Worm (Caenorhabditis elegans) whole organism, L4 larva: ENCODE results near the gene nhr-186.

Experiments
- D1046.2 ChIP-seq: fragments of 200-800 bp; sonication (Bioruptor generic); IDR thresholded peaks from 2 replicates; pipeline ENCODE4 v1.3.6; 2022; ENCODE audit warnings: missing genetic modification characterization, missing compliant biosample characterization
- T20F7.1 ChIP-seq: fragments of 200-800 bp; sonication (Bioruptor generic); optimal IDR thresholded peaks from 2 replicates; lab custom pipeline; 2018; ENCODE audit warnings: mild to moderate bottlenecking, missing genetic modification characterization, missing compliant biosample characterization
- T26A8.4 ChIP-seq: fragments of 200-800 bp; sonication (Bioruptor generic); IDR thresholded peaks from 2 replicates; pipeline ENCODE4 v1.3.6; 2022; ENCODE audit warnings: missing genetic modification characterization, missing compliant biosample characterization
- aly-2 ChIP-seq: sonication (generic microtip); optimal IDR thresholded peaks from 2 replicates; lab custom pipeline; 2018; ENCODE audit warnings: missing biosample characterization, missing genetic modification characterization
- ceh-82 ChIP-seq: sonication (generic microtip); optimal IDR thresholded peaks from 2 replicates; lab custom pipeline; 2017; ENCODE audit warnings: missing biosample characterization, missing genetic modification characterization
- daf-12 ChIP-seq: fragments of 150-350 bp; optimal IDR thresholded peaks from 2 replicates; lab custom pipeline; 2014; ENCODE audit warnings: missing biosample characterization, missing genetic modification reagents, missing genetic modification characterization
- daf-16 ChIP-seq, 3 experiments: sonication (generic microtip); optimal IDR thresholded peaks; 2 replicates each; lab custom pipeline; 2016 to 2017; ENCODE audit warnings: missing genetic modification characterization in 3 of 3, missing genetic modification reagents in 3 of 3, mild to moderate bottlenecking in 2 of 3, missing compliant biosample characterization in 2 of 3, missing biosample characterization in 1 of 3, moderate library complexity in 1 of 3
- daf-8 ChIP-seq: fragments of 200-800 bp; sonication (Bioruptor generic); IDR thresholded peaks from 2 replicates; pipeline ENCODE4 v1.3.6; 2022; ENCODE audit warnings: missing genetic modification characterization, missing compliant biosample characterization
- dmd-6 ChIP-seq: fragments of 200-800 bp; sonication (Bioruptor generic); IDR thresholded peaks from 2 replicates; pipeline ENCODE4 v1.3.6; 2022; ENCODE audit warnings: missing genetic modification reagents, missing genetic modification characterization, missing compliant biosample characterization
- dmd-8 ChIP-seq: fragments of 200-800 bp; sonication (Bioruptor generic); IDR thresholded peaks from 2 replicates; pipeline ENCODE4 v1.3.6; 2022; ENCODE audit warnings: missing genetic modification characterization, missing compliant biosample characterization
- duxl-1 ChIP-seq: sonication (generic microtip); optimal IDR thresholded peaks from 2 replicates; lab custom pipeline; 2016; ENCODE audit warnings: mild to moderate bottlenecking, missing genetic modification characterization, moderate library complexity, missing compliant biosample characterization; ENCODE audit not compliant: poor library complexity
- egl-43 ChIP-seq: fragments of 200-800 bp; sonication (Bioruptor generic); IDR thresholded peaks from 2 replicates; pipeline ENCODE4 v1.3.6; 2022; ENCODE audit warnings: missing genetic modification reagents, missing genetic modification characterization, missing compliant biosample characterization
- gei-8 ChIP-seq: fragments of 200-800 bp; sonication (Bioruptor generic); optimal IDR thresholded peaks from 2 replicates; lab custom pipeline; 2018; ENCODE audit warnings: mild to moderate bottlenecking, missing genetic modification characterization, missing compliant biosample characterization
- hlh-11 ChIP-seq: fragments of 200-800 bp; sonication (Bioruptor generic); optimal IDR thresholded peaks from 2 replicates; lab custom pipeline; 2018; ENCODE audit warnings: mild to moderate bottlenecking, missing genetic modification characterization, missing compliant biosample characterization
- jun-1 ChIP-seq: fragments of 150-350 bp; optimal IDR thresholded peaks from 2 replicates; lab custom pipeline; 2014; ENCODE audit warnings: missing biosample characterization, missing genetic modification reagents, missing genetic modification characterization
- lin-1 ChIP-seq: fragments of 200-800 bp; sonication (Bioruptor generic); IDR thresholded peaks from 2 replicates; pipeline ENCODE4 v1.3.6; 2022; ENCODE audit warnings: missing genetic modification reagents, missing genetic modification characterization, missing compliant biosample characterization
- lir-3 ChIP-seq: sonication (generic microtip); optimal IDR thresholded peaks from 2 replicates; lab custom pipeline; 2016; ENCODE audit warnings: mild to moderate bottlenecking, missing genetic modification characterization, missing compliant biosample characterization
- lsy-2 ChIP-seq, 2 experiments: fragments of 150-350 bp in 1 of 2; sonication (generic microtip) in 1 of 2; optimal IDR thresholded peaks; 2 replicates each; lab custom pipeline; 2014 to 2017; ENCODE audit warnings: missing biosample characterization in 2 of 2, missing genetic modification characterization in 2 of 2
- mdt-29 ChIP-seq: fragments of 200-800 bp; sonication (Bioruptor generic); IDR thresholded peaks from 2 replicates; pipeline ENCODE4 v1.3.6; 2022; ENCODE audit warnings: missing genetic modification reagents, missing genetic modification characterization, missing compliant biosample characterization
- mxl-2 ChIP-seq: fragments of 200-800 bp; sonication (Bioruptor generic); conservative IDR thresholded peaks from 2 replicates; pipeline ENCODE4 v1.3.6; 2022; ENCODE audit warnings: missing genetic modification reagents, missing genetic modification characterization, missing compliant biosample characterization
- mxl-3 ChIP-seq: fragments of 200-800 bp; sonication (Bioruptor generic); optimal IDR thresholded peaks from 2 replicates; lab custom pipeline; 2018; ENCODE audit warnings: mild to moderate bottlenecking, missing genetic modification characterization, missing compliant biosample characterization
- nhr-102 ChIP-seq: sonication (generic microtip); optimal IDR thresholded peaks from 2 replicates; lab custom pipeline; 2016; ENCODE audit warnings: mild to moderate bottlenecking, missing genetic modification characterization, moderate library complexity, missing compliant biosample characterization
- nhr-28 ChIP-seq: fragments of 150-350 bp; optimal IDR thresholded peaks from 2 replicates; lab custom pipeline; 2014; ENCODE audit warnings: missing biosample characterization, missing genetic modification characterization
- nhr-76 ChIP-seq: fragments of 150-350 bp; optimal IDR thresholded peaks from 2 replicates; lab custom pipeline; 2014; ENCODE audit warnings: missing biosample characterization, missing genetic modification characterization
- nhr-77 ChIP-seq: fragments of 150-350 bp; optimal IDR thresholded peaks from 2 replicates; lab custom pipeline; 2014; ENCODE audit warnings: missing biosample characterization, missing genetic modification characterization
- pqm-1 ChIP-seq: sonication (generic microtip); optimal IDR thresholded peaks from 2 replicates; lab custom pipeline; 2017; ENCODE audit warnings: missing biosample characterization, missing genetic modification characterization
- spr-1 ChIP-seq: sonication (generic microtip); optimal IDR thresholded peaks from 2 replicates; lab custom pipeline; 2016; ENCODE audit warnings: mild to moderate bottlenecking, missing genetic modification characterization, missing compliant biosample characterization
- unc-62 ChIP-seq, 3 experiments: fragments of 150-350 bp in 1 of 3; sonication (generic microtip); optimal IDR thresholded peaks in 2 of 3; peaks in 1 of 3; 1 replicate in 1 of 3; 2 replicates in 2 of 3; lab custom pipeline; 2014 to 2017; ENCODE audit warnings: missing biosample characterization in 3 of 3, missing genetic modification characterization in 3 of 3, missing genetic modification reagents in 3 of 3, missing genotype in 1 of 3
- vab-7 ChIP-seq: fragments of 200-800 bp; sonication (Bioruptor generic); IDR thresholded peaks from 2 replicates; pipeline ENCODE4 v1.3.6; 2022; ENCODE audit warnings: missing genetic modification reagents, missing genetic modification characterization, missing compliant biosample characterization
- zfp-2 ChIP-seq: sonication (generic microtip); optimal IDR thresholded peaks from 2 replicates; lab custom pipeline; 2016; ENCODE audit warnings: mild to moderate bottlenecking, missing genetic modification characterization, missing compliant biosample characterization
- ztf-11 ChIP-seq: fragments of 150-350 bp; optimal IDR thresholded peaks from 2 replicates; lab custom pipeline; 2014; ENCODE audit warnings: missing biosample characterization, missing genetic modification characterization
- ztf-7 ChIP-seq: fragments of 150-350 bp; optimal IDR thresholded peaks from 2 replicates; lab custom pipeline; 2014; ENCODE audit warnings: missing biosample characterization, missing genetic modification characterization

nhr-186 gene

ce11 chrV:3847268-3847667 is 7.5 kb downstream of the nhr-186 start, which contains the start of gene nhr-185:
Gene nhr-185, minus strand, starts transcription at chrV:3847368.
- no peak for TF ChIP-seq ztf-11 (tag; lab: Kevin White, UChicago)
- no peak for TF ChIP-seq lir-3 (tag; lab: Kevin White, UChicago)
- TF ChIP-seq unc-62 (GFP tag; optimal IDR thresholded peaks at IDR 0.05 in 1 of 2; lab: Kevin White, UChicago), result peak in 1 of 2 experiments; percentile 80
- no peak for TF ChIP-seq unc-62 (tag; optimal IDR thresholded peaks at IDR 0.05; lab: Kevin White, UChicago)

ce11 chrV:3843926-3844325 is 10.8 kb downstream of the nhr-186 start, which contains the start of gene ugt-32:
Gene ugt-32, minus strand, starts transcription at chrV:3844007.
- TF ChIP-seq nhr-76 (no peak), T26A8.4 (GFP tag; lab: Robert Waterston, UW) (no peak), nhr-28 (tag; lab: Kevin White, UChicago) (peak; percentile 78), egl-43 (GFP tag; lab: Robert Waterston, UW) (no peak), aly-2 (no peak), D1046.2 (GFP tag; lab: Robert Waterston, UW) (no peak), nhr-77 (no peak), pqm-1 (tag; lab: Kevin White, UChicago) (peak; percentile 45)
- TF ChIP-seq, all 104 proteins: peak for 2

ce11 chrV:3841462-3841861 is 13.3 kb downstream of the nhr-186 start:
- peak; percentile 18 for TF ChIP-seq pqm-1 (tag; lab: Kevin White, UChicago)
- peak; percentile 70 for TF ChIP-seq duxl-1 (tag; lab: Kevin White, UChicago)
- TF ChIP-seq hlh-11 (tag; lab: Kevin White, UChicago), result no peak
- TF ChIP-seq mxl-3 (GFP tag; lab: Kevin White, UChicago), result no peak
- TF ChIP-seq dmd-8 (GFP tag; lab: Robert Waterston, UW), result no peak
- no peak for TF ChIP-seq mxl-2 (GFP tag; lab: Robert Waterston, UW)
- no peak for TF ChIP-seq gei-8 (GFP tag; lab: Kevin White, UChicago)
- peak; percentile 63 for TF ChIP-seq dmd-6 (GFP tag; lab: Robert Waterston, UW)
- peak; percentile 60 for TF ChIP-seq nhr-102 (tag; lab: Kevin White, UChicago)

ce11 chrV:3832661-3833060 is 22.1 kb downstream of the nhr-186 start:
- no peak for TF ChIP-seq jun-1
- no peak for TF ChIP-seq lin-1 (GFP tag; lab: Robert Waterston, UW)
- TF ChIP-seq duxl-1 (tag; lab: Kevin White, UChicago), result no peak
- TF ChIP-seq lsy-2 (tag; optimal IDR thresholded peaks at IDR 0.05; lab: Kevin White, UChicago), result no peak
- no peak for TF ChIP-seq ztf-7 (tag; lab: Kevin White, UChicago)
- TF ChIP-seq daf-12 (tag; lab: Kevin White, UChicago), result no peak
- no peak for TF ChIP-seq aly-2
- TF ChIP-seq mdt-29, result no peak
- TF ChIP-seq T20F7.1, result no peak
- no peak for TF ChIP-seq vab-7 (GFP tag; lab: Robert Waterston, UW)
- TF ChIP-seq ceh-82, result no peak
- TF ChIP-seq zfp-2 (tag; lab: Kevin White, UChicago), result no peak
- TF ChIP-seq gei-8 (GFP tag; lab: Kevin White, UChicago), result no peak
- TF ChIP-seq dmd-8 (GFP tag; lab: Robert Waterston, UW), result no peak
- TF ChIP-seq daf-8 (GFP tag; lab: Robert Waterston, UW), result no peak
- no peak for TF ChIP-seq daf-16 (GFP tag; optimal IDR thresholded peaks at IDR 0.05; lab: Kevin White, UChicago)
- TF ChIP-seq daf-16 (tag; optimal IDR thresholded peaks at IDR 0.05; lab: Kevin White, UChicago), result no peak

- TF ChIP-seq spr-1 (tag; lab: Kevin White, UChicago), result no peak
- peak in 1 of 2 experiments; percentile 95 for TF ChIP-seq unc-62 (GFP tag; optimal IDR thresholded peaks at IDR 0.05 in 1 of 2; lab: Kevin White, UChicago)
- TF ChIP-seq unc-62 (tag; optimal IDR thresholded peaks at IDR 0.05; lab: Kevin White, UChicago), result no peak
Measured at ce11 chrV:3832103-3832502, 22.6 kb downstream of the nhr-186 start.
